Worm (Caenorhabditis elegans) whole organism, young adult: ENCODE data around the gene ndab-2.

Source experiments
- B0336.3 ChIP-seq: fragments of 200-800 bp; sonication (Bioruptor generic); IDR thresholded peaks from 2 replicates; pipeline ENCODE4 v1.3.6; 2022; ENCODE audit warnings: missing genetic modification characterization, missing compliant biosample characterization
- C17E4.6 ChIP-seq: fragments of 200-800 bp; sonication (Bioruptor generic); IDR thresholded peaks from 2 replicates; pipeline ENCODE4 v1.3.6; 2022; ENCODE audit warnings: missing genetic modification reagents, missing genetic modification characterization, missing compliant biosample characterization
- F10E7.11 ChIP-seq: sonication (generic microtip); optimal IDR thresholded peaks from 2 replicates; lab custom pipeline; 2017; ENCODE audit warnings: mild to moderate bottlenecking, missing genetic modification characterization, moderate library complexity, missing compliant biosample characterization
- F22D6.2 ChIP-seq: sonication (generic microtip); optimal IDR thresholded peaks from 2 replicates; lab custom pipeline; 2016; ENCODE audit warnings: mild to moderate bottlenecking, missing genetic modification characterization, missing compliant biosample characterization
- F23B12.7 ChIP-seq: sonication (generic microtip); optimal IDR thresholded peaks from 2 replicates; lab custom pipeline; 2017; ENCODE audit warnings: missing genetic modification characterization, mild to moderate bottlenecking, missing compliant biosample characterization, antibody characterized with exemption, moderate library complexity; ENCODE audit not compliant: insufficient read depth
- F37B4.10 ChIP-seq: fragments of 200-800 bp; sonication (Bioruptor generic); IDR thresholded peaks from 2 replicates; pipeline ENCODE4 v1.3.6; 2022; ENCODE audit warnings: missing genetic modification characterization, missing compliant biosample characterization
- F49E8.2 ChIP-seq: sonication (generic microtip); optimal IDR thresholded peaks from 3 replicates; lab custom pipeline; 2017; ENCODE audit warnings: missing genetic modification characterization, mild to moderate bottlenecking, missing compliant biosample characterization, antibody characterized with exemption, moderate library complexity; ENCODE audit not compliant: insufficient read depth
- F57C9.4 ChIP-seq: sonication (generic microtip); optimal IDR thresholded peaks from 2 replicates; lab custom pipeline; 2017; ENCODE audit warnings: mild to moderate bottlenecking, missing genetic modification characterization, missing compliant biosample characterization
- T26A5.8 ChIP-seq: sonication (generic microtip); optimal IDR thresholded peaks from 2 replicates; lab custom pipeline; 2016; ENCODE audit warnings: missing genetic modification characterization, missing compliant biosample characterization
- Y67H2A.10 ChIP-seq: fragments of 200-800 bp; sonication (Bioruptor generic); conservative IDR thresholded peaks from 2 replicates; pipeline ENCODE4 v1.3.6; 2022; ENCODE audit warnings: missing genetic modification reagents, missing genetic modification characterization, missing compliant biosample characterization
- Y95B8A.8 ChIP-seq: fragments of 200-800 bp; sonication (Bioruptor generic); IDR thresholded peaks from 2 replicates; pipeline ENCODE4 v1.3.6; 2022; ENCODE audit warnings: missing genetic modification reagents, missing genetic modification characterization, missing compliant biosample characterization
- ZK185.1 ChIP-seq: sonication (generic microtip); optimal IDR thresholded peaks from 2 replicates; lab custom pipeline; 2016; ENCODE audit warnings: mild to moderate bottlenecking, missing genetic modification characterization, missing compliant biosample characterization; ENCODE audit not compliant: poor library complexity, severe bottlenecking
- akir-1 ChIP-seq: fragments of 200-800 bp; sonication (Bioruptor generic); optimal IDR thresholded peaks from 2 replicates; lab custom pipeline; 2018; ENCODE audit warnings: mild to moderate bottlenecking, missing genetic modification characterization, moderate library complexity, missing compliant biosample characterization
- ama-1 ChIP-seq, 3 experiments: fragments of 150-350 bp in 1 of 3; sonication (generic microtip) in 2 of 3; optimal IDR thresholded peaks; 2 replicates each; lab custom pipeline; 2014 to 2018; ENCODE audit warnings: missing biosample characterization in 2 of 3, missing genetic modification characterization in 2 of 3, missing genetic modification reagents in 2 of 3
- attf-5 ChIP-seq: fragments of 200-800 bp; sonication (Bioruptor generic); optimal IDR thresholded peaks from 2 replicates; lab custom pipeline; 2018; ENCODE audit warnings: mild to moderate bottlenecking, missing genetic modification characterization, missing compliant biosample characterization
- bed-1 ChIP-seq: fragments of 200-800 bp; sonication (Bioruptor generic); IDR thresholded peaks from 2 replicates; pipeline ENCODE4 v1.3.6; 2022; ENCODE audit warnings: missing genetic modification reagents, missing genetic modification characterization, missing compliant biosample characterization
- ccch-3 ChIP-seq: fragments of 200-800 bp; sonication (Bioruptor generic); optimal IDR thresholded peaks from 2 replicates; lab custom pipeline; 2018; ENCODE audit warnings: mild to moderate bottlenecking, missing genetic modification characterization, missing compliant biosample characterization
- ceh-100 ChIP-seq: fragments of 200-800 bp; sonication (Bioruptor generic); IDR thresholded peaks from 2 replicates; pipeline ENCODE4 v1.3.6; 2022; ENCODE audit warnings: missing genetic modification reagents, missing genetic modification characterization, missing compliant biosample characterization
- dox-1 ChIP-seq: fragments of 200-800 bp; sonication (Bioruptor generic); IDR thresholded peaks from 2 replicates; pipeline ENCODE4 v1.3.6; 2022; ENCODE audit warnings: missing genetic modification reagents, missing genetic modification characterization, missing compliant biosample characterization
- efl-1 ChIP-seq: fragments of 150-350 bp; optimal IDR thresholded peaks from 2 replicates; lab custom pipeline; 2014; ENCODE audit warnings: missing biosample characterization, missing genetic modification reagents, missing genetic modification characterization
- egl-18 ChIP-seq: fragments of 200-800 bp; sonication (Bioruptor generic); IDR thresholded peaks from 2 replicates; pipeline ENCODE4 v1.3.6; 2022; ENCODE audit warnings: missing genetic modification reagents, missing genetic modification characterization, missing compliant biosample characterization
- egl-44 ChIP-seq: fragments of 200-800 bp; sonication (Bioruptor generic); IDR thresholded peaks from 2 replicates; pipeline ENCODE4 v1.3.6; 2022; ENCODE audit warnings: missing genetic modification reagents, missing genetic modification characterization, missing compliant biosample characterization
- ekl-4 ChIP-seq: fragments of 200-800 bp; sonication (Bioruptor generic); IDR thresholded peaks from 2 replicates; pipeline ENCODE4 v1.3.6; 2022; ENCODE audit warnings: missing genetic modification reagents, missing genetic modification characterization, missing compliant biosample characterization
- ets-4 ChIP-seq: fragments of 200-800 bp; sonication (Bioruptor generic); optimal IDR thresholded peaks from 2 replicates; lab custom pipeline; 2018; ENCODE audit warnings: mild to moderate bottlenecking, missing genetic modification characterization, missing compliant biosample characterization
- him-1 ChIP-seq: sonication (generic microtip); optimal IDR thresholded peaks from 2 replicates; lab custom pipeline; 2016; ENCODE audit warnings: missing genotype, missing genetic modification reagents, missing genetic modification characterization, missing compliant biosample characterization
- hlh-12 ChIP-seq: sonication (generic microtip); optimal IDR thresholded peaks from 2 replicates; lab custom pipeline; 2016; ENCODE audit warnings: missing genetic modification characterization, missing compliant biosample characterization
- hrde-1 ChIP-seq: sonication (generic microtip); optimal IDR thresholded peaks from 2 replicates; lab custom pipeline; 2016; ENCODE audit warnings: missing genetic modification characterization, mild to moderate bottlenecking, missing compliant biosample characterization, moderate library complexity, missing genotype, missing genetic modification reagents, borderline replicate concordance
- hsf-1 ChIP-seq: fragments of 200-800 bp; sonication (Bioruptor generic); IDR thresholded peaks from 2 replicates; pipeline ENCODE4 v1.3.6; 2022; ENCODE audit warnings: missing genetic modification reagents, missing genetic modification characterization, missing compliant biosample characterization
- let-526 ChIP-seq: fragments of 200-800 bp; sonication (Bioruptor generic); IDR thresholded peaks from 2 replicates; pipeline ENCODE4 v1.3.6; 2022; ENCODE audit warnings: missing genetic modification reagents, missing genetic modification characterization, missing compliant biosample characterization
- lin-26 ChIP-seq: fragments of 200-800 bp; sonication (Bioruptor generic); IDR thresholded peaks from 2 replicates; pipeline ENCODE4 v1.3.6; 2022; ENCODE audit warnings: missing genetic modification reagents, missing genetic modification characterization, missing compliant biosample characterization
- mel-28 ChIP-seq: sonication (generic microtip); optimal IDR thresholded peaks from 2 replicates; lab custom pipeline; 2016; ENCODE audit warnings: borderline replicate concordance, mild to moderate bottlenecking, missing genetic modification characterization, missing compliant biosample characterization
- nfya-1 ChIP-seq: sonication (generic microtip); optimal IDR thresholded peaks from 2 replicates; lab custom pipeline; 2017; ENCODE audit warnings: antibody characterized with exemption, missing compliant biosample characterization, missing genetic modification characterization, borderline replicate concordance; ENCODE audit not compliant: insufficient read depth
- nhr-27 ChIP-seq: fragments of 200-800 bp; sonication (Bioruptor generic); optimal IDR thresholded peaks from 2 replicates; lab custom pipeline; 2018; ENCODE audit warnings: mild to moderate bottlenecking, missing genetic modification characterization, moderate library complexity, missing compliant biosample characterization
- nhr-90 ChIP-seq: sonication (generic microtip); optimal IDR thresholded peaks from 2 replicates; lab custom pipeline; 2016; ENCODE audit warnings: missing genotype, mild to moderate bottlenecking, missing genetic modification characterization, missing compliant biosample characterization
- snpc-1.1 ChIP-seq: sonication (generic microtip); optimal IDR thresholded peaks from 2 replicates; lab custom pipeline; 2017; ENCODE audit warnings: missing genetic modification characterization, mild to moderate bottlenecking, missing compliant biosample characterization, antibody characterized with exemption, moderate library complexity, missing genotype, missing genetic modification reagents; ENCODE audit not compliant: insufficient read depth
- snpc-3.4 ChIP-seq: sonication (generic microtip); optimal IDR thresholded peaks from 2 replicates; lab custom pipeline; 2017; ENCODE audit warnings: missing genetic modification characterization, mild to moderate bottlenecking, missing compliant biosample characterization, antibody characterized with exemption, moderate library complexity, missing genotype, missing genetic modification reagents
- snpc-4 ChIP-seq, 5 experiments: fragments of 150-350 bp in 1 of 5; sonication (generic microtip) in 4 of 5; optimal IDR thresholded peaks; 2 replicates each; lab custom pipeline; 2014 to 2018; ENCODE audit warnings: missing genetic modification characterization in 5 of 5, missing biosample characterization in 3 of 5, antibody characterized with exemption in 2 of 5, mild to moderate bottlenecking in 2 of 5, missing compliant biosample characterization in 2 of 5, missing genotype in 2 of 5, moderate library complexity in 2 of 5, missing genetic modification reagents in 1 of 5
- somi-1 ChIP-seq: fragments of 200-800 bp; sonication (Bioruptor generic); optimal IDR thresholded peaks from 2 replicates; lab custom pipeline; 2018; ENCODE audit warnings: mild to moderate bottlenecking, missing genetic modification characterization, missing compliant biosample characterization
- tlf-1 ChIP-seq: fragments of 200-800 bp; sonication (Bioruptor generic); optimal IDR thresholded peaks from 2 replicates; lab custom pipeline; 2018; ENCODE audit warnings: mild to moderate bottlenecking, missing genetic modification characterization, missing compliant biosample characterization
- xnd-1 ChIP-seq: sonication (generic microtip); optimal IDR thresholded peaks from 2 replicates; lab custom pipeline; 2016; ENCODE audit warnings: missing genotype, missing genetic modification reagents, missing genetic modification characterization, missing compliant biosample characterization
- zim-3 ChIP-seq: sonication (generic microtip); optimal IDR thresholded peaks from 2 replicates; lab custom pipeline; 2017; ENCODE audit warnings: mild to moderate bottlenecking, missing genetic modification characterization, moderate library complexity, missing compliant biosample characterization
- ztf-18 ChIP-seq: sonication (generic microtip); optimal IDR thresholded peaks from 2 replicates; lab custom pipeline; 2016; ENCODE audit warnings: missing genotype, mild to moderate bottlenecking, missing genetic modification characterization, missing compliant biosample characterization
- ztf-22 ChIP-seq: fragments of 200-800 bp; sonication (Bioruptor generic); optimal IDR thresholded peaks from 2 replicates; lab custom pipeline; 2018; ENCODE audit warnings: mild to moderate bottlenecking, missing genetic modification characterization, moderate library complexity, missing compliant biosample characterization
- ztf-6 ChIP-seq: fragments of 200-800 bp; sonication (Bioruptor generic); IDR thresholded peaks from 2 replicates; pipeline ENCODE4 v1.3.6; 2022; ENCODE audit warnings: missing genetic modification reagents, missing genetic modification characterization, missing compliant biosample characterization

The ndab-2 gene

DNA sequence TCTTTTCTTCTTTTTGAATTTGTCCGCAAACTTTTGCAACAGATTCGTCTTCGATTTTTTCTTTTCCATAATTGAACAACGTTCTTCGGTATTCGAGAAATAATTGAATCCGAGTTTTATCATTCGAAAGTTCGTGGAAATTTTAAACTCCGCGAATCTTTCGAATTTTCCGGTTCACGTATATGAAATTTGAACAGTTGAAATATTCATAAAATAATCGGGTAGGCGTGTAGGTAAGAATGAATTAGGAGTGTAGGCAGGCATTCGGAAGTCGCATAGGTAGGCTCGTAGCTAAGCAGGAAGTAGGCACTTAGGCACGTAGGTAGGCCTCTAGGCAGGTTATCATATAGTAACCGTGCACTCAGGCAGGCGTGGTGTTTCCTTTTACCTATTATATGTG is 42.4 kb upstream of the ndab-2 start, which contains the start of gene B0280.11:
Gene B0280.11 (minus strand): TSS at position 101 of the 400 bp plus-strand sequence.
- TF ChIP-seq C17E4.6: no peak

ce11 chrIII:7140228-7140710 is 40.3 kb upstream of the ndab-2 start:
- TF ChIP-seq hrde-1 (tag; lab: Kevin White, UChicago) (peak; percentile 75), ceh-100 (GFP tag; lab: Robert Waterston, UW) (0 out of 2 replicates have a peak, but pooled peaks have one; percentile 9), hlh-12 (tag; lab: Kevin White, UChicago) (no peak), snpc-1.1 (tag; lab: Kevin White, UChicago) (peak; percentile 98), F57C9.4 (tag; lab: Kevin White, UChicago) (no peak), ztf-6 (GFP tag; lab: Robert Waterston, UW) (no peak), egl-44 (GFP tag; lab: Robert Waterston, UW) (0 out of 2 replicates have a peak, but pooled peaks have one; percentile 52), ccch-3 (GFP tag; lab: Kevin White, UChicago) (no peak), egl-18 (GFP tag; lab: Robert Waterston, UW) (no peak), Y95B8A.8 (peak; percentile 83), tlf-1 (GFP tag; lab: Kevin White, UChicago) (peak; percentile 31), F49E8.2 (peak; percentile 83), ztf-18 (tag; lab: Kevin White, UChicago) (peak; percentile 24), xnd-1 (tag; lab: Kevin White, UChicago) (no peak), nhr-27 (no peak), Y67H2A.10 (no peak), F37B4.10 (GFP tag; lab: Robert Waterston, UW) (no peak), dox-1 (GFP tag; lab: Robert Waterston, UW) (peak; percentile 80), attf-5 (GFP tag; lab: Kevin White, UChicago) (no peak), snpc-4 (GFP tag; optimal IDR thresholded peaks at IDR 0.05; lab: Kevin White, UChicago) (peak; percentile 94), snpc-4 (tag; optimal IDR thresholded peaks at IDR 0.05; lab: Kevin White, UChicago) (peak; percentile 94 to 98 (median 96)), ets-4 (GFP tag; lab: Kevin White, UChicago) (no peak), nfya-1 (tag; lab: Kevin White, UChicago) (no peak), mel-28 (tag; lab: Kevin White, UChicago) (no peak), F10E7.11 (tag; lab: Kevin White, UChicago) (no peak), him-1 (tag; lab: Kevin White, UChicago) (peak; percentile 62), akir-1 (GFP tag; lab: Kevin White, UChicago) (no peak), B0336.3 (peak; percentile 66; the same call in 1 of the 2 replicates), F22D6.2 (tag; lab: Kevin White, UChicago) (no peak), zim-3 (tag; lab: Kevin White, UChicago) (no peak), ama-1 (optimal IDR thresholded peaks at IDR 0.05; lab: Kevin White, UChicago) (peak; percentile 8), ama-1 (GFP tag; optimal IDR thresholded peaks at IDR 0.05; lab: Kevin White, UChicago) (no peak), somi-1 (GFP tag; lab: Kevin White, UChicago) (no peak), nhr-90 (no peak), snpc-3.4 (tag; lab: Kevin White, UChicago) (peak; percentile 91), T26A5.8 (tag; lab: Kevin White, UChicago) (no peak), ZK185.1 (no peak), hsf-1 (GFP tag; lab: Robert Waterston, UW) (peak; percentile 43; the same call in 1 of the 2 replicates), let-526 (GFP tag; lab: Robert Waterston, UW) (no peak), F23B12.7 (tag; lab: Kevin White, UChicago) (no peak), efl-1 (GFP tag; lab: Kevin White, UChicago) (no peak), ztf-22 (GFP tag; lab: Kevin White, UChicago) (no peak), lin-26 (GFP tag; lab: Robert Waterston, UW) (peak; percentile 45; the same call in 1 of the 2 replicates), ekl-4 (GFP tag; lab: Robert Waterston, UW) (peak; percentile 73), bed-1 (GFP tag; lab: Robert Waterston, UW) (no peak)
